Fruit fly (Drosophila melanogaster): ENCODE data around the gene Mgat3.

DNA sequence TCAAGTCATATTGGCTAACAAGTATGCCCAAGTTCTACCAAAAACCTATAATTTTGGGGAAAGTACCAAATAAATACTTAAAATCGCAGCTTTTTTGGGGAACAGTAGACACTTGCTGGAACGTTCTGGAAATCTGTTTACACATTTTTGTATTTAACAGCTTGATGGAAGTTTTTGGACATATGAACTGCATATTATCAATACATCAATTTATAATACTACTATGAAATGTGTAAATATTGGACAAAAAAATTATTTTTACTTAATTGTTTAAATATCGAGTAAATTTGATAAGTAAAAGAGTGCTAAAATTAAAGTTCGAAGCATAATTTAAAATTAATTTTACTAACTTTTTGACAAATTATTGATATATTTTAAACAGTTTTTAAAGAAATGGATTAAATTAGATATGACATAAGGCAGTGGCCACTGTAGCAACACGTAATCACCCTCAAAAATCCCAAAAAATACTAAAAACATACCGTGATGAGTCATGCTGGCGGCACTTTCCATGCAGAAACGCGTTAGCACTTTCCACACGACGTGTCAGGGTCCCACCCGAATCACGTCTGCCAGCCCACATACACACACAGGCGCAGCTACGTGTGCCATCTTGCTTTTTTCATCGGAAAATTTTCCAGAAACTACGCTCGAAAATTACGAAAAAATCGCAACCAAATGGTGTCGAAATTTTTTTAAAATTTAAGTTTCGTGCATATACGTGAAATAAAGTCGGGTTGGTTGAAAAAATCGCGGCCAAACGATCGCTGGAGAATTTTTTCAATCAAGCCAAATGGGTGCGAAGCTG, 17.2 kb downstream of the Mgat3 start, which contains the start of gene Sirt1:
- peak; percentile 86 for TF ChIP-seq CG7101 (tag; optimal IDR thresholded peaks at IDR 0.05)
- peak; percentile 88 for TF ChIP-seq cic (GFP tag; optimal IDR thresholded peaks at IDR 0.05)
- peak; percentile 46 for TF ChIP-seq CG1620 (GFP tag; optimal IDR thresholded peaks at IDR 0.05)
- TF ChIP-seq CG5204 (GFP tag; optimal IDR thresholded peaks at IDR 0.05): no peak
- peak; percentile 79 for TF ChIP-seq CG14711 (tag; optimal IDR thresholded peaks at IDR 0.05)
- TF ChIP-seq bab1 (GFP tag; optimal IDR thresholded peaks at IDR 0.05): peak; percentile 43
- TF ChIP-seq Hr96 (GFP tag; optimal IDR thresholded peaks at IDR 0.05): no peak
- peak; percentile 55 for TF ChIP-seq ovo (GFP tag; optimal IDR thresholded peaks at IDR 0.05)
- peak; percentile 99 for TF ChIP-seq kay (GFP tag; ENCODE audit: borderline replicate concordance)
- TF ChIP-seq Mnt (GFP tag; optimal IDR thresholded peaks at IDR 0.05): peak; percentile 82
- no peak for TF ChIP-seq toe (GFP tag; optimal IDR thresholded peaks at IDR 0.05)
